Worm (Caenorhabditis elegans): Measurements from ENCODE around the gene sir-2.2.

ce11 chrX:13317532-13317931, 10.3 kb upstream of the sir-2.2 start:
- TF ChIP-seq snpc-4 (tag; optimal IDR thresholded peaks at IDR 0.05): no peak
- no peak for TF ChIP-seq nhr-77 (tag; optimal IDR thresholded peaks at IDR 0.05)
- no peak for TF ChIP-seq aly-2 (tag; optimal IDR thresholded peaks at IDR 0.05)
- no peak for TF ChIP-seq jun-1 (tag; optimal IDR thresholded peaks at IDR 0.05)
- TF ChIP-seq unc-62 (GFP tag; optimal IDR thresholded peaks at IDR 0.05): no peak
- no peak for TF ChIP-seq elt-2 (tag; optimal IDR thresholded peaks at IDR 0.05)
- TF ChIP-seq pqm-1 (tag; optimal IDR thresholded peaks at IDR 0.05): no peak
- TF ChIP-seq nhr-11 (tag; optimal IDR thresholded peaks at IDR 0.05): no peak
- no peak for TF ChIP-seq ztf-11 (tag; optimal IDR thresholded peaks at IDR 0.05)
- no peak for TF ChIP-seq skn-1 (tag; optimal IDR thresholded peaks at IDR 0.05)
- TF ChIP-seq ztf-4 (tag; optimal IDR thresholded peaks at IDR 0.05): no peak
- TF ChIP-seq unc-39 (tag; optimal IDR thresholded peaks at IDR 0.05): no peak
- no peak for TF ChIP-seq fkh-10 (GFP tag; optimal IDR thresholded peaks at IDR 0.05)
